Worm (Caenorhabditis elegans) whole organism, young adult: ENCODE measurements around the gene grd-2.

Source experiments
- F10E7.11 ChIP-seq: sonication (generic microtip); optimal IDR thresholded peaks from 2 replicates; lab custom pipeline; 2017; ENCODE audit warnings: mild to moderate bottlenecking, missing genetic modification characterization, moderate library complexity, missing compliant biosample characterization
- Y53G8AR.9 ChIP-seq: fragments of 200-800 bp; sonication (Bioruptor generic); conservative IDR thresholded peaks from 2 replicates; pipeline ENCODE4 v1.3.6; 2022; ENCODE audit warnings: missing genetic modification reagents, missing genetic modification characterization, missing compliant biosample characterization
- Y67H2A.10 ChIP-seq: fragments of 200-800 bp; sonication (Bioruptor generic); conservative IDR thresholded peaks from 2 replicates; pipeline ENCODE4 v1.3.6; 2022; ENCODE audit warnings: missing genetic modification reagents, missing genetic modification characterization, missing compliant biosample characterization
- Y95B8A.8 ChIP-seq: fragments of 200-800 bp; sonication (Bioruptor generic); IDR thresholded peaks from 2 replicates; pipeline ENCODE4 v1.3.6; 2022; ENCODE audit warnings: missing genetic modification reagents, missing genetic modification characterization, missing compliant biosample characterization
- bed-1 ChIP-seq: fragments of 200-800 bp; sonication (Bioruptor generic); IDR thresholded peaks from 2 replicates; pipeline ENCODE4 v1.3.6; 2022; ENCODE audit warnings: missing genetic modification reagents, missing genetic modification characterization, missing compliant biosample characterization
- dpl-1 ChIP-seq: fragments of 150-350 bp; optimal IDR thresholded peaks from 2 replicates; lab custom pipeline; 2014; ENCODE audit warnings: missing biosample characterization, missing genetic modification reagents, missing genetic modification characterization
- egrh-3 ChIP-seq: fragments of 200-800 bp; sonication (Bioruptor generic); IDR thresholded peaks from 2 replicates; pipeline ENCODE4 v1.3.6; 2022; ENCODE audit warnings: missing genetic modification reagents, missing genetic modification characterization, missing compliant biosample characterization
- gei-17 ChIP-seq: fragments of 200-800 bp; sonication (Bioruptor generic); optimal IDR thresholded peaks from 2 replicates; lab custom pipeline; 2018; ENCODE audit warnings: mild to moderate bottlenecking, missing genetic modification characterization, missing compliant biosample characterization
- tlf-1 ChIP-seq: fragments of 200-800 bp; sonication (Bioruptor generic); optimal IDR thresholded peaks from 2 replicates; lab custom pipeline; 2018; ENCODE audit warnings: mild to moderate bottlenecking, missing genetic modification characterization, missing compliant biosample characterization

ce11 chrV:20580511-20581040, 29.0 kb upstream of the grd-2 start, which contains the start of gene F26F2.7:
- TF ChIP-seq egrh-3 (GFP tag; lab: Robert Waterston, UW) (peak; percentile 58; the same call in 1 of the 2 replicates), bed-1 (no peak), Y95B8A.8 (GFP tag; lab: Robert Waterston, UW) (peak; percentile 82; the same call in 1 of the 2 replicates), tlf-1 (GFP tag; lab: Kevin White, UChicago) (peak; percentile 92), F10E7.11 (tag; lab: Kevin White, UChicago) (peak; percentile 30), Y67H2A.10 (GFP tag; lab: Robert Waterston, UW) (peak; percentile 63; the same call in 1 of the 2 replicates), gei-17 (GFP tag; lab: Kevin White, UChicago) (peak; percentile 41), Y53G8AR.9 (GFP tag; lab: Robert Waterston, UW) (peak; percentile 88), dpl-1 (peak; percentile 59)
